Worm (Caenorhabditis elegans): ENCODE data around the gene Y43F8C.16.

DNA sequence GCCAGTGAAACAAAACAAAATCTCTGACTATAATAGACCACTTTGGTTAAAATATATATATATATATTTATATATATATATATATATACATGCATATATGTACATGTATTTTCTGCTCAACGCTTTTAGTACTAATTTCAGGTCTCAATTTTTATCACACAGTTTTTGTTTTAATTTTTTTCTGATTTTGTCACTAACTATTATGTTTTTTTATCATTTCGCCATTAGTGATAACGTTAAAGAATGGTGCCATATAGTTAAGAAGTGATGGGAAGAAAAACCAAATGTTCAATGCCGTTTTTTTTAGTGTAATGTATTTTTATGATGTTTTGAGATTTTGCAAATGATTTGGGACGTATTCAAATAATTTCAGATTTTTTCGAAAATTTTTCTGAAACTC, 39.0 kb upstream of the Y43F8C.16 start:
- TF ChIP-seq chd-7 (tag; optimal IDR thresholded peaks at IDR 0.05) (no peak), dpl-1 (GFP tag; optimal IDR thresholded peaks at IDR 0.05) (no peak), F39B2.1 (GFP tag; IDR thresholded peaks at IDR 0.05) (no peak), nfya-2 (GFP tag; IDR thresholded peaks at IDR 0.05) (no peak), snpc-4 (GFP tag; optimal IDR thresholded peaks at IDR 0.05) (no peak), snpc-4 (tag; optimal IDR thresholded peaks at IDR 0.05) (no peak)
